Fruit fly (Drosophila melanogaster) whole organism, embryonic: ENCODE measurements around the gene eIF3l.

Experiments used
- Ada2b ChIP-seq: fragments of 200-800 bp; sonication (Bioruptor generic); IDR thresholded peaks from 2 replicates; pipeline ENCODE4 v1.3.6; 2022; ENCODE audit warnings: missing biosample characterization, missing genetic modification characterization
- CG11696 ChIP-seq: fragments of 200-800 bp; sonication (Bioruptor generic); IDR thresholded peaks from 2 replicates; pipeline ENCODE4 v1.3.6; 2022; ENCODE audit warnings: missing biosample characterization, missing genetic modification characterization
- CG12659 ChIP-seq: fragments of 200-800 bp; sonication (Bioruptor generic); optimal IDR thresholded peaks from 3 replicates; lab custom pipeline; 2017; ENCODE audit warnings: mild to moderate bottlenecking, missing biosample characterization, missing genetic modification reagents, missing genetic modification characterization
- CG1603 ChIP-seq: fragments of 200-800 bp; sonication (Bioruptor generic); optimal IDR thresholded peaks from 2 replicates; lab custom pipeline; 2019; ENCODE audit warnings: missing biosample characterization, mild to moderate bottlenecking, missing genetic modification characterization, moderate library complexity
- CG17361 ChIP-seq: fragments of 200-800 bp; sonication (Bioruptor generic); IDR thresholded peaks from 3 replicates; pipeline ENCODE4 v1.3.6; 2022; ENCODE audit warnings: missing biosample characterization, missing genetic modification characterization
- CG18599 ChIP-seq: fragments of 200-800 bp; sonication (Bioruptor generic); optimal IDR thresholded peaks from 3 replicates; lab custom pipeline; 2017; ENCODE audit warnings: missing biosample characterization, missing genetic modification characterization, mild to moderate bottlenecking, moderate library complexity, missing genetic modification reagents
- CG18764 ChIP-seq: fragments of 200-800 bp; sonication (Bioruptor generic); optimal IDR thresholded peaks from 3 replicates; lab custom pipeline; 2016; ENCODE audit warnings: missing biosample characterization, missing genetic modification characterization
- CG2120 ChIP-seq: fragments of 200-800 bp; sonication (Bioruptor generic); optimal IDR thresholded peaks from 3 replicates; lab custom pipeline; 2016; ENCODE audit warnings: missing biosample characterization, missing genetic modification characterization
- CG2678 ChIP-seq: fragments of 200-800 bp; sonication (Bioruptor generic); optimal IDR thresholded peaks from 3 replicates; lab custom pipeline; 2019; ENCODE audit warnings: missing biosample characterization, mild to moderate bottlenecking, missing genetic modification characterization, moderate library complexity
- CG32772 ChIP-seq: fragments of 200-800 bp; sonication (Bioruptor generic); IDR thresholded peaks from 2 replicates; pipeline ENCODE4 v1.3.6; 2022; ENCODE audit warnings: missing biosample characterization, missing genetic modification characterization
- CG3281 ChIP-seq: fragments of 200-800 bp; sonication (Bioruptor generic); optimal IDR thresholded peaks from 3 replicates; lab custom pipeline; 2017; ENCODE audit warnings: missing biosample characterization, mild to moderate bottlenecking, missing genetic modification characterization
- CG4328 ChIP-seq: fragments of 200-800 bp; sonication (Bioruptor generic); optimal IDR thresholded peaks from 3 replicates; lab custom pipeline; 2017; ENCODE audit warnings: missing biosample characterization, missing genetic modification reagents, missing genetic modification characterization
- CG8290 ChIP-seq, 3 experiments: fragments of 200-800 bp; sonication (Bioruptor generic); optimal IDR thresholded peaks; 2 replicates each; lab custom pipeline; 2016 to 2019; ENCODE audit warnings: missing biosample characterization in 3 of 3, missing genetic modification characterization in 3 of 3, mild to moderate bottlenecking in 2 of 3, moderate library complexity in 1 of 3
- Dbx ChIP-seq: fragments of 200-800 bp; sonication (Bioruptor generic); IDR thresholded peaks from 3 replicates; pipeline ENCODE4 v1.3.6; 2022; ENCODE audit warnings: missing biosample characterization, missing genetic modification characterization
- Deaf1 ChIP-seq: fragments of 200-800 bp; optimal IDR thresholded peaks from 3 replicates; lab custom pipeline; 2019; ENCODE audit warnings: missing biosample characterization, mild to moderate bottlenecking, missing genetic modification characterization, moderate library complexity
- Ets65A ChIP-seq: fragments of 200-800 bp; sonication (Bioruptor generic); peaks from one replicate; lab custom pipeline; 2016; ENCODE audit warnings: missing biosample characterization, missing genetic modification characterization
- Gug ChIP-seq: fragments of 200-800 bp; sonication (Bioruptor generic); IDR thresholded peaks from 4 replicates; pipeline ENCODE4 v1.3.6; 2022; ENCODE audit warnings: missing biosample characterization, missing genetic modification characterization
- Hr78 ChIP-seq, 2 experiments: fragments of 200-800 bp in 1 of 2; fragments of >200 bp in 1 of 2; sonication (Bioruptor generic) in 1 of 2; optimal IDR thresholded peaks; 2 replicates each; lab custom pipeline; 2017 to 2019; ENCODE audit warnings: missing biosample characterization in 2 of 2, missing genetic modification characterization in 2 of 2, mild to moderate bottlenecking in 1 of 2, moderate library complexity in 1 of 2
- Mad ChIP-seq: fragments of 200-800 bp; sonication (Bioruptor generic); optimal IDR thresholded peaks from 2 replicates; lab custom pipeline; 2016; ENCODE audit warnings: missing biosample characterization, missing genetic modification characterization
- Med ChIP-seq: fragments of 200-800 bp; sonication (Bioruptor generic); peaks from one replicate; lab custom pipeline; 2016; ENCODE audit warnings: missing biosample characterization, missing genetic modification characterization, mild to moderate bottlenecking, inconsistent platforms, moderate library complexity
- Mes4 ChIP-seq: fragments of 200-800 bp; sonication (Bioruptor generic); optimal IDR thresholded peaks from 2 replicates; lab custom pipeline; 2016; ENCODE audit warnings: missing biosample characterization, missing genetic modification characterization
- bowl ChIP-seq: fragments of 200-800 bp; sonication (Bioruptor generic); IDR thresholded peaks from 2 replicates; pipeline ENCODE4 v1.3.6; 2022; ENCODE audit warnings: missing biosample characterization, missing genetic modification characterization
- caup ChIP-seq: fragments of 200-800 bp; sonication (Bioruptor generic); optimal IDR thresholded peaks from 3 replicates; lab custom pipeline; 2017; ENCODE audit warnings: missing biosample characterization, mild to moderate bottlenecking, missing genetic modification characterization, moderate library complexity; ENCODE audit not compliant: severe bottlenecking
- ci ChIP-seq: fragments of 200-800 bp; sonication (Bioruptor generic); IDR thresholded peaks from 3 replicates; pipeline ENCODE4 v1.3.6; 2022; ENCODE audit warnings: missing biosample characterization, missing genetic modification characterization
- dmrt99B ChIP-seq: fragments of 200-800 bp; sonication (Bioruptor generic); optimal IDR thresholded peaks from 2 replicates; lab custom pipeline; 2018; ENCODE audit warnings: missing biosample characterization, mild to moderate bottlenecking, missing genetic modification characterization, moderate library complexity
- esg ChIP-seq: fragments of 200-800 bp; sonication (Bioruptor generic); conservative IDR thresholded peaks from 2 replicates; pipeline ENCODE4 v1.3.6; 2022; ENCODE audit warnings: missing biosample characterization, missing genetic modification characterization
- fd64A ChIP-seq: fragments of 200-800 bp; sonication (Bioruptor generic); optimal IDR thresholded peaks from 3 replicates; lab custom pipeline; 2018; ENCODE audit warnings: missing biosample characterization, mild to moderate bottlenecking, missing genetic modification characterization
- gem ChIP-seq: fragments of 200-800 bp; sonication (Bioruptor generic); optimal IDR thresholded peaks from 2 replicates; lab custom pipeline; 2019; ENCODE audit warnings: missing biosample characterization, mild to moderate bottlenecking, missing genetic modification characterization, moderate library complexity
- grau ChIP-seq: fragments of 200-800 bp; optimal IDR thresholded peaks from 3 replicates; lab custom pipeline; 2019; ENCODE audit warnings: missing biosample characterization, mild to moderate bottlenecking, missing genetic modification characterization, moderate library complexity
- grn ChIP-seq: fragments of 200-800 bp; sonication (Bioruptor generic); optimal IDR thresholded peaks from 3 replicates; lab custom pipeline; 2017; ENCODE audit warnings: missing biosample characterization, missing genetic modification characterization
- nom ChIP-seq: fragments of 200-800 bp; sonication (Bioruptor generic); optimal IDR thresholded peaks from 2 replicates; lab custom pipeline; 2017; ENCODE audit warnings: missing biosample characterization, missing genetic modification characterization, mild to moderate bottlenecking, moderate library complexity, missing genetic modification reagents
- odd ChIP-seq: fragments of 200-800 bp; sonication (Bioruptor generic); optimal IDR thresholded peaks from 2 replicates; lab custom pipeline; 2017; ENCODE audit warnings: missing biosample characterization, mild to moderate bottlenecking, missing genetic modification characterization
- phol ChIP-seq: fragments of 200-800 bp; sonication (Bioruptor generic); optimal IDR thresholded peaks from 3 replicates; lab custom pipeline; 2018; ENCODE audit warnings: missing biosample characterization, mild to moderate bottlenecking, missing genetic modification characterization, moderate library complexity
- row ChIP-seq: fragments of 200-800 bp; sonication (Bioruptor generic); IDR thresholded peaks from 3 replicates; pipeline ENCODE4 v1.3.6; 2022; ENCODE audit warnings: missing biosample characterization, missing genetic modification characterization
- scrt ChIP-seq: fragments of 200-800 bp; sonication (Bioruptor generic); optimal IDR thresholded peaks from 2 replicates; lab custom pipeline; 2018; ENCODE audit warnings: missing biosample characterization, mild to moderate bottlenecking, missing genetic modification characterization, moderate library complexity
- sens ChIP-seq: fragments of 200-800 bp; sonication (Bioruptor generic); peaks from one replicate; lab custom pipeline; 2016; ENCODE audit warnings: missing biosample characterization, missing genetic modification characterization
- sens-2 ChIP-seq: fragments of 200-800 bp; sonication (Bioruptor generic); IDR thresholded peaks from 2 replicates; pipeline ENCODE4 v1.3.6; 2022; ENCODE audit warnings: missing biosample characterization, missing genetic modification characterization
- z ChIP-seq: fragments of 200-800 bp; sonication (Bioruptor generic); IDR thresholded peaks from 3 replicates; pipeline ENCODE4 v1.3.6; 2022; ENCODE audit warnings: missing biosample characterization, missing genetic modification characterization

eIF3l gene

DNA sequence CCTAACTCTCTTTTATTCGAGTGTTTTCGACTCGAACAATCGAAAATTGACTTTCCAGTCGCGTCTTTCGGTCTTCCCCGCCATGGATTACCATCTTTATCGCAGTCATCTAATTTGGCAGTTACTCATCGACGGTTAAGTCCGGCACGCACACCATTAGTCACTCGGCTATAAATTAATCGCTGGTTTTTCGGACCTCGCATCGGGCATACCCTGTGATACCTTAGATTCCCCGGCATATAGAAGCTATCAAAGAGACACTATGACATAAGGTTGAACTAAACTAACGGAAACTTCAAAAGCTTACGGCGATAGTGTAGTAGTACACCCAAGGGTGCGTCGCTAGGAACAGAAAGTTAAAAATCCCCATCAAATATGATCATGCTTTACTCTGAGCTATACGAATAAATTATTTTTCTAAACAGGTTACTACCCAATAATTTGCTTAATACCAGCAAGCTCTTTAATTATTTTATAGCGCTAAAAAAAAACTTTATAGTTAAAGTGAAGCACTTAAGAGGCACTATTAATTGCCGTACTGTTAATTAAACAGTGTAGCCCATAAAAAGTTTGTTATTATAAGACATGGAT lies 33.0 kb upstream of the eIF3l start (continued):
- TF ChIP-seq CG17361 (GFP tag; lab: Robert Waterston, UW) (peak; percentile 36; the same call in 2 of the 3 replicates), CG11696 (GFP tag; lab: Robert Waterston, UW) (peak; percentile 80), dmrt99B (peak; percentile 41), ci (GFP tag; lab: Robert Waterston, UW) (peak; percentile 43; the same call in 1 of the 3 replicates), odd (GFP tag; lab: Kevin White, UChicago) (no peak), CG18764 (no peak), CG8290 (GFP tag; optimal IDR thresholded peaks at IDR 0.05; lab: Kevin White, UChicago) (no peak), CG8290 (tag; optimal IDR thresholded peaks at IDR 0.05; lab: Kevin White, UChicago) (peak in 1 of 2 experiments; percentile 53), CG3281 (GFP tag; lab: Kevin White, UChicago) (peak; percentile 46), Gug (GFP tag; lab: Robert Waterston, UW) (peak; percentile 31; the same call in 1 of the 4 replicates), Mad (GFP tag; lab: Kevin White, UChicago) (no peak), CG2120 (GFP tag; lab: Kevin White, UChicago) (peak; percentile 44), phol (tag; lab: Kevin White, UChicago) (no peak), CG1603 (peak; percentile 10), caup (GFP tag; lab: Kevin White, UChicago) (peak; percentile 9), grn (GFP tag; lab: Kevin White, UChicago) (peak; percentile 34), CG12659 (GFP tag; lab: Kevin White, UChicago) (no peak), CG18599 (GFP tag; lab: Kevin White, UChicago) (peak; percentile 51), row (GFP tag; lab: Robert Waterston, UW) (peak; percentile 50; the same call in 2 of the 3 replicates), fd64A (GFP tag; lab: Kevin White, UChicago) (no peak), Mes4 (GFP tag; lab: Kevin White, UChicago) (no peak), gem (tag; lab: Kevin White, UChicago) (peak; percentile 2), CG2678 (tag; lab: Kevin White, UChicago) (peak; percentile 10), Hr78 (GFP tag; optimal IDR thresholded peaks at IDR 0.05; lab: Kevin White, UChicago) (peak in 1 of 2 experiments; percentile 22), Dbx (peak; percentile 29; the same call in 1 of the 3 replicates), sens (GFP tag; lab: Kevin White, UChicago) (peak; percentile 60), esg (0 out of 2 replicates have a peak, but pooled peaks have one; percentile 13), Ada2b (0 out of 2 replicates have a peak, but pooled peaks have one; percentile 11), grau (tag; lab: Kevin White, UChicago) (peak; percentile 18)

DNA sequence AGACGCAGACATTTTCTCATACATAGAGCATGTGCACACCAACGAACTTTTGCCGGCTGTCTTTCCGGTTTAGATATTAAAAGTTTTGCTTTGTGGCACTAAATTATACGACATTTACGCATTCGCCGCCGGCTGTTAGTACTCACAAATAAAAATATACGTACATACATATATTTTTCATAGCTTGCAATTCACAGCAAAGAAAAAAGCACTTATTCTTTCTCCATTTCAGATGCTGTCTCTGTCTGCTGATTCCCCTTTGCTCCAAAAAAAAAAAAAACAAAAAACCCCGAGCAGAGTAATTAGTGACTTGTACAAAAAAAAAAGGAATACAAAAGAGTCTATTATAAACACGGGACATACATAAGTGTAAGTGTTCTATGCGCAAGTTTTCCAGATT lies 31.4 kb upstream of the eIF3l start, which contains the start of gene CAH2:
Gene CAH2 (plus strand): TSS at position 301 of the 400 bp plus-strand sequence.
- TF ChIP-seq Ets65A (GFP tag; lab: Kevin White, UChicago) (peak; percentile 19), nom (GFP tag; lab: Kevin White, UChicago) (no peak)

dm6 chr3L:12175382-12175781 lies 29.5 kb upstream of the eIF3l start, which contains the start of gene Rh7:
Gene Rh7 (minus strand): TSS chr3L:12175482.
- TF ChIP-seq Med (no peak), scrt (GFP tag; lab: Kevin White, UChicago) (peak; percentile 30), bowl (GFP tag; lab: Robert Waterston, UW) (no peak), z (no peak), CG32772 (GFP tag; lab: Robert Waterston, UW) (no peak), Deaf1 (tag; lab: Kevin White, UChicago) (peak; percentile 64), CG4328 (no peak), sens-2 (GFP tag; lab: Robert Waterston, UW) (no peak)
